Worm (Caenorhabditis elegans) whole organism, L4 larva: ENCODE results near the gene ser-2.

Experiments
- F37D6.2 ChIP-seq: sonication (generic microtip); optimal IDR thresholded peaks from 2 replicates; lab custom pipeline; 2016; ENCODE audit warnings: mild to moderate bottlenecking, missing genetic modification characterization, missing compliant biosample characterization
- ceh-20 ChIP-seq: fragments of 200-800 bp; sonication (Bioruptor generic); IDR thresholded peaks from 2 replicates; pipeline ENCODE4 v1.3.6; 2022; ENCODE audit warnings: missing genetic modification reagents, missing genetic modification characterization, missing compliant biosample characterization
- daf-12 ChIP-seq: fragments of 150-350 bp; optimal IDR thresholded peaks from 2 replicates; lab custom pipeline; 2014; ENCODE audit warnings: missing biosample characterization, missing genetic modification reagents, missing genetic modification characterization
- fkh-10 ChIP-seq: fragments of 150-350 bp; optimal IDR thresholded peaks from 2 replicates; lab custom pipeline; 2014; ENCODE audit warnings: missing biosample characterization, missing genetic modification reagents, missing genetic modification characterization
- lin-13 ChIP-seq: fragments of 150-350 bp; optimal IDR thresholded peaks from 2 replicates; lab custom pipeline; 2014; ENCODE audit warnings: missing biosample characterization, missing genetic modification reagents, missing genetic modification characterization
- nhr-11 ChIP-seq: fragments of 150-350 bp; optimal IDR thresholded peaks from 2 replicates; lab custom pipeline; 2014; ENCODE audit warnings: missing biosample characterization, missing genetic modification characterization
- nhr-6 ChIP-seq: fragments of 150-350 bp; optimal IDR thresholded peaks from 2 replicates; lab custom pipeline; 2014; ENCODE audit warnings: missing biosample characterization, missing genetic modification characterization
- pqm-1 ChIP-seq: sonication (generic microtip); optimal IDR thresholded peaks from 2 replicates; lab custom pipeline; 2017; ENCODE audit warnings: missing biosample characterization, missing genetic modification characterization

DNA sequence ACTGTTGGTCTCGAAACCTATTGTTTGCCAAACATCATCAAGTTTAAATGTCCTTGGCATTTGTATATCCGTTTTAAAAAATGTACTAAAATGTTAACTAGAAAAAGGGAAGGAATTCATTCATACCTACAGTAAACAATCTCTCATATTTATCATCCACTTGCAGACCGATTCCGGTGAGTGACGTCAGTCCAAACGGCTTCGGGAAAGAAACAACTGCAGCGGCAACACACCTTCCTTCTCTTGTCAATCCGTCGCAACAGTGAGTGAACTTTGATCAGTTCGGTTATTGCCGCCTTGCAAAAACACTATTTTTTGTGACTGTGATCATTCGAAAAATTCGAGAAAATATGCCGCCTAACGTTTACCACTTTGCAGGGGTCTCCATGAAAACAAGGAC lies 38.6 kb downstream of the ser-2 start:
- TF ChIP-seq ceh-20 (no peak), daf-12 (tag; lab: Kevin White, UChicago) (no peak), nhr-6 (tag; lab: Kevin White, UChicago) (no peak), F37D6.2 (tag; lab: Kevin White, UChicago) (no peak), nhr-11 (tag; lab: Kevin White, UChicago) (no peak), pqm-1 (tag; lab: Kevin White, UChicago) (no peak), fkh-10 (no peak), lin-13 (GFP tag; lab: Kevin White, UChicago) (no peak)
